Worm (Caenorhabditis elegans) whole organism, L3 larva: ENCODE results near the gene R07E3.1.

ENCODE experiments used
- aly-2 ChIP-seq: fragments of 150-350 bp; optimal IDR thresholded peaks from 2 replicates; lab custom pipeline; 2014; ENCODE audit warnings: missing biosample characterization, missing genetic modification characterization
- ceh-16 ChIP-seq: sonication (generic microtip); optimal IDR thresholded peaks from 2 replicates; lab custom pipeline; 2017; ENCODE audit warnings: missing biosample characterization, missing genetic modification characterization
- ceh-82 ChIP-seq: fragments of 150-350 bp; optimal IDR thresholded peaks from 2 replicates; lab custom pipeline; 2014; ENCODE audit warnings: missing biosample characterization, missing genetic modification characterization
- ceh-9 ChIP-seq: sonication (generic microtip); optimal IDR thresholded peaks from 2 replicates; lab custom pipeline; 2018; ENCODE audit warnings: missing biosample characterization, missing genetic modification characterization
- egl-27 ChIP-seq: sonication (generic microtip); optimal IDR thresholded peaks from 4 replicates; lab custom pipeline; 2017; ENCODE audit warnings: missing biosample characterization, missing genetic modification reagents, missing genetic modification characterization
- elt-1 ChIP-seq: fragments of 150-350 bp; optimal IDR thresholded peaks from 2 replicates; lab custom pipeline; 2014; ENCODE audit warnings: missing biosample characterization, missing genetic modification characterization
- elt-3 ChIP-seq, 3 experiments: fragments of 150-350 bp in 1 of 3; sonication (generic microtip) in 2 of 3; optimal IDR thresholded peaks; 2 replicates in 2 of 3; 4 replicates in 1 of 3; lab custom pipeline; 2014 to 2017; ENCODE audit warnings: missing biosample characterization in 3 of 3, missing genetic modification characterization in 3 of 3
- lin-39 ChIP-seq: fragments of 150-350 bp; optimal IDR thresholded peaks from 2 replicates; lab custom pipeline; 2018; ENCODE audit warnings: missing biosample characterization, missing genetic modification reagents, missing genetic modification characterization
- lsy-12 ChIP-seq: sonication (generic microtip); optimal IDR thresholded peaks from 2 replicates; lab custom pipeline; 2016; ENCODE audit warnings: mild to moderate bottlenecking, missing genetic modification characterization, missing compliant biosample characterization
- nhr-23 ChIP-seq: fragments of 150-350 bp; optimal IDR thresholded peaks from 2 replicates; lab custom pipeline; 2014; ENCODE audit warnings: missing biosample characterization, missing genetic modification reagents, missing genetic modification characterization
- nhr-28 ChIP-seq: fragments of 150-350 bp; optimal IDR thresholded peaks from 2 replicates; lab custom pipeline; 2014; ENCODE audit warnings: missing biosample characterization, missing genetic modification characterization
- pqm-1 ChIP-seq: fragments of 150-350 bp; optimal IDR thresholded peaks from 2 replicates; lab custom pipeline; 2017; ENCODE audit warnings: missing biosample characterization, missing genetic modification characterization, inconsistent platforms
- snpc-4 ChIP-seq: fragments of 150-350 bp; optimal IDR thresholded peaks from 2 replicates; lab custom pipeline; 2014; ENCODE audit warnings: missing biosample characterization, missing genetic modification characterization
- unc-39 ChIP-seq: sonication (generic microtip); optimal IDR thresholded peaks from 4 replicates; lab custom pipeline; 2017; ENCODE audit warnings: missing biosample characterization, missing genetic modification characterization

The R07E3.1 gene

DNA sequence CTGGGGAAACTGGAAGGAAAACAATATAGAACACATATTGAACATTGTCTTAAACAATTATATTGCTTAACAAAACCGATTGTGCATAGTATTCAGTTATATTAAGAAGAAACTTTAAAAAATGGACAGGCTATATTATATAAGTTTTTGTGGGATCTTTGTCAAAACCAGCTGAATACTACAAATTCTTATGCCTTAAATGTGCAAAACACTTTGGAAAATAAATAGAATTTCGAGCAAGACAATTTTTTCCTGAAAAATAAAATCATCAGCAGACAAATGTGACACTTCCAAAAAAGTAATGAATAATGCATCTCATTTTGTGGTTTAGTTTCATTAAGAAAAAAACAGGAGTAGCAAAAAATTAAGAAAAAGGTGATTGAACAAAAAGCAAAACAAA is 43.6 kb downstream of the R07E3.1 start:
- no peak for TF ChIP-seq nhr-23
- TF ChIP-seq pqm-1 (tag; lab: Kevin White, UChicago), result no peak
- no peak for TF ChIP-seq lin-39 (tag; lab: Kevin White, UChicago)
- TF ChIP-seq aly-2 (tag; lab: Kevin White, UChicago), result no peak
- no peak for TF ChIP-seq snpc-4 (tag; lab: Kevin White, UChicago)
- TF ChIP-seq unc-39 (tag; lab: Kevin White, UChicago), result no peak
- no peak for TF ChIP-seq egl-27 (tag; lab: Kevin White, UChicago)
- TF ChIP-seq ceh-9 (tag; lab: Kevin White, UChicago), result no peak
- TF ChIP-seq ceh-82, result no peak
- TF ChIP-seq elt-1 (tag; lab: Kevin White, UChicago), result no peak
- no peak for TF ChIP-seq nhr-28 (tag; lab: Kevin White, UChicago)
- no peak for TF ChIP-seq elt-3 (tag; optimal IDR thresholded peaks at IDR 0.05; lab: Kevin White, UChicago)
- no peak for TF ChIP-seq lsy-12 (tag; lab: Kevin White, UChicago)
- TF ChIP-seq ceh-16 (tag; lab: Kevin White, UChicago), result no peak
